Worm (Caenorhabditis elegans): ENCODE measurements around the gene C08D8.7.
"Not testable (repeated sequence)": the region's sequence is repeated elsewhere in the genome, so short reads cannot be mapped to it uniquely, and the experiment has no call there.

C08D8.7 gene

ce11 chrV:8340924-8341323, at the start of gene C08D8.7:
TSS of gene C08D8.7 (plus strand) at chrV:8341224.
- TF ChIP-seq ref-1 (GFP tag; conservative IDR thresholded peaks at IDR 0.05); klf-2 (GFP tag; conservative IDR thresholded peaks at IDR 0.05); tab-1 (GFP tag; IDR thresholded peaks at IDR 0.05): not testable (repeated sequence)

- no peak for TF ChIP-seq tab-1 (GFP tag; IDR thresholded peaks at IDR 0.05)
Measured at ce11 chrV:8291764-8292163, 49.3 kb upstream of the C08D8.7 start, which contains the start of gene srg-33. TSS of gene srg-33 (plus strand) at chrV:8292064.

ce11 chrV:8295866-8296265, 45.2 kb upstream of the C08D8.7 start, which contains the start of gene smex-1:
TSS of gene smex-1 (minus strand) at chrV:8295966.
- TF ChIP-seq ref-1 (GFP tag; conservative IDR thresholded peaks at IDR 0.05) (no peak), tab-1 (GFP tag; IDR thresholded peaks at IDR 0.05) (no peak)

- no peak for TF ChIP-seq med-1 (GFP tag; optimal IDR thresholded peaks at IDR 0.05; ENCODE audit: insufficient read depth)
- TF ChIP-seq ref-1 (GFP tag; conservative IDR thresholded peaks at IDR 0.05), result no peak
- no peak for TF ChIP-seq cog-1 (tag; optimal IDR thresholded peaks at IDR 0.05)
- no peak for TF ChIP-seq tab-1 (GFP tag; IDR thresholded peaks at IDR 0.05)
- no peak for TF ChIP-seq T22C8.4 (GFP tag; IDR thresholded peaks at IDR 0.05)
- TF ChIP-seq flt-1 (GFP tag; IDR thresholded peaks at IDR 0.05), result no peak
- no peak for TF ChIP-seq ztf-23 (GFP tag; IDR thresholded peaks at IDR 0.05)
- TF ChIP-seq ztf-29 (GFP tag; IDR thresholded peaks at IDR 0.05), result no peak
- TF ChIP-seq klf-2 (GFP tag; conservative IDR thresholded peaks at IDR 0.05), result no peak
Measured at ce11 chrV:8297504-8297903, 43.5 kb upstream of the C08D8.7 start, which contains the start of gene W02D7.4. TSS of gene W02D7.4 (minus strand) at chrV:8297604.

ce11 chrV:8299191-8299854, 41.7 kb upstream of the C08D8.7 start, which contains the start of gene W02D7.5:
TSS of gene W02D7.5 (minus strand) at chrV:8299241.
- TF ChIP-seq T22C8.4 (GFP tag; IDR thresholded peaks at IDR 0.05) (no peak), tab-1 (GFP tag; IDR thresholded peaks at IDR 0.05) (no peak), cog-1 (tag; optimal IDR thresholded peaks at IDR 0.05) (no peak), ztf-29 (GFP tag; IDR thresholded peaks at IDR 0.05) (no peak), med-1 (GFP tag; optimal IDR thresholded peaks at IDR 0.05; ENCODE audit: insufficient read depth) (no peak)

- TF ChIP-seq ztf-23 (GFP tag; IDR thresholded peaks at IDR 0.05), result no peak
- 0 out of 2 replicates have a peak, but pooled peaks have one; percentile 40 for TF ChIP-seq flt-1 (GFP tag; IDR thresholded peaks at IDR 0.05)
Measured at ce11 chrV:8300935-8301535, 40.0 kb upstream of the C08D8.7 start, which contains the start of gene W02D7.6. TSS of gene W02D7.6 (minus strand) at chrV:8301507.

ce11 chrV:8302522-8302921, 38.5 kb upstream of the C08D8.7 start, which contains the start of gene sel-9:
TSS of gene sel-9 (minus strand) at chrV:8302580.
- no peak for TF ChIP-seq klf-2 (GFP tag; conservative IDR thresholded peaks at IDR 0.05)
- TF ChIP-seq flt-1 (GFP tag; IDR thresholded peaks at IDR 0.05), result no peak
- TF ChIP-seq ztf-23 (GFP tag; IDR thresholded peaks at IDR 0.05), result 0 out of 2 replicates have a peak, but pooled peaks have one; percentile 7
- no peak for TF ChIP-seq tab-1 (GFP tag; IDR thresholded peaks at IDR 0.05)
- no peak for TF ChIP-seq ref-1 (GFP tag; conservative IDR thresholded peaks at IDR 0.05)
- no peak for TF ChIP-seq cog-1 (tag; optimal IDR thresholded peaks at IDR 0.05)
- TF ChIP-seq med-1 (GFP tag; optimal IDR thresholded peaks at IDR 0.05; ENCODE audit: insufficient read depth), result no peak
- no peak for TF ChIP-seq T22C8.4 (GFP tag; IDR thresholded peaks at IDR 0.05)
- TF ChIP-seq ztf-29 (GFP tag; IDR thresholded peaks at IDR 0.05), result no peak

ce11 chrV:8304461-8305195, 36.4 kb upstream of the C08D8.7 start, which contains the start of gene W02D7.11:
TSS of gene W02D7.11 (minus strand) at chrV:8304511.
- no peak for TF ChIP-seq klf-2 (GFP tag; conservative IDR thresholded peaks at IDR 0.05)

ce11 chrV:8305940-8306339, 35.1 kb upstream of the C08D8.7 start:
- TF ChIP-seq klf-2 (GFP tag; conservative IDR thresholded peaks at IDR 0.05), result no peak
- no peak for TF ChIP-seq tab-1 (GFP tag; IDR thresholded peaks at IDR 0.05)
- TF ChIP-seq T22C8.4 (GFP tag; IDR thresholded peaks at IDR 0.05), result no peak
- no peak for TF ChIP-seq ztf-29 (GFP tag; IDR thresholded peaks at IDR 0.05)
- no peak for TF ChIP-seq flt-1 (GFP tag; IDR thresholded peaks at IDR 0.05)
- no peak for TF ChIP-seq cog-1 (tag; optimal IDR thresholded peaks at IDR 0.05)
- TF ChIP-seq ztf-23 (GFP tag; IDR thresholded peaks at IDR 0.05), result no peak
- no peak for TF ChIP-seq ref-1 (GFP tag; conservative IDR thresholded peaks at IDR 0.05)

ce11 chrV:8306366-8306765, 34.7 kb upstream of the C08D8.7 start, which contains the start of gene W02D7.8:
TSS of gene W02D7.8 (minus strand) at chrV:8306466.
- TF ChIP-seq cog-1 (tag; optimal IDR thresholded peaks at IDR 0.05), result no peak

- TF ChIP-seq klf-2 (GFP tag; conservative IDR thresholded peaks at IDR 0.05), result no peak
- no peak for TF ChIP-seq med-1 (GFP tag; optimal IDR thresholded peaks at IDR 0.05; ENCODE audit: insufficient read depth)
- TF ChIP-seq ztf-29 (GFP tag; IDR thresholded peaks at IDR 0.05), result no peak
- TF ChIP-seq ztf-23 (GFP tag; IDR thresholded peaks at IDR 0.05), result no peak
- no peak for TF ChIP-seq T22C8.4 (GFP tag; IDR thresholded peaks at IDR 0.05)
- no peak for TF ChIP-seq ref-1 (GFP tag; conservative IDR thresholded peaks at IDR 0.05)
- TF ChIP-seq tab-1 (GFP tag; IDR thresholded peaks at IDR 0.05), result no peak
- TF ChIP-seq cog-1 (tag; optimal IDR thresholded peaks at IDR 0.05), result no peak
- no peak for TF ChIP-seq flt-1 (GFP tag; IDR thresholded peaks at IDR 0.05)
Measured at ce11 chrV:8307013-8307412, 34.0 kb upstream of the C08D8.7 start.

All from whole organism, midembryonic.